Fruit fly (Drosophila melanogaster) whole organism: ENCODE results near the gene CG42494.

ENCODE experiments used
- Dll ChIP-seq: fragments of >200 bp; optimal IDR thresholded peaks from 2 replicates; lab custom pipeline; 2017
- pan ChIP-seq: fragments of >200 bp; optimal IDR thresholded peaks from 2 replicates; lab custom pipeline; 2017
- psq ChIP-seq: fragments of >200 bp; optimal IDR thresholded peaks from 2 replicates; lab custom pipeline; 2017

- no peak for TF ChIP-seq Dll (lab: Kevin White, UChicago)
- no peak for TF ChIP-seq psq (lab: Kevin White, UChicago)
- TF ChIP-seq pan = no peak
Measured at dm6 chr3L:3157651-3158050, 26.6 kb upstream of the CG42494 start.
